Worm (Caenorhabditis elegans) whole organism, early embryonic: ENCODE measurements around the gene Y24D9A.7.
A peak's percentile ranks its signal among the peaks of the same experiment; 100 is the strongest.
"Not testable (repeated sequence)": the region's sequence is repeated elsewhere in the genome, so short reads cannot be mapped to it uniquely, and the experiment has no call there.

Source experiments
- ama-1 ChIP-seq: fragments of 150-350 bp; optimal IDR thresholded peaks from 2 replicates; lab custom pipeline; 2014
- hmg-4 ChIP-seq: fragments of 200-800 bp; sonication (Bioruptor generic); optimal IDR thresholded peaks from 2 replicates; lab custom pipeline; 2018; ENCODE audit warnings: mild to moderate bottlenecking, missing genetic modification characterization, missing compliant biosample characterization
- pes-1 ChIP-seq: fragments of 200-800 bp; sonication (Bioruptor generic); IDR thresholded peaks from 2 replicates; pipeline ENCODE4 v1.3.6; 2022; ENCODE audit warnings: missing genetic modification reagents, missing genetic modification characterization, missing compliant biosample characterization
- tbx-37 ChIP-seq: fragments of 200-800 bp; sonication (Bioruptor generic); conservative IDR thresholded peaks from 2 replicates; pipeline ENCODE4 v1.3.6; 2022; ENCODE audit warnings: missing genetic modification reagents, missing genetic modification characterization, missing compliant biosample characterization

DNA sequence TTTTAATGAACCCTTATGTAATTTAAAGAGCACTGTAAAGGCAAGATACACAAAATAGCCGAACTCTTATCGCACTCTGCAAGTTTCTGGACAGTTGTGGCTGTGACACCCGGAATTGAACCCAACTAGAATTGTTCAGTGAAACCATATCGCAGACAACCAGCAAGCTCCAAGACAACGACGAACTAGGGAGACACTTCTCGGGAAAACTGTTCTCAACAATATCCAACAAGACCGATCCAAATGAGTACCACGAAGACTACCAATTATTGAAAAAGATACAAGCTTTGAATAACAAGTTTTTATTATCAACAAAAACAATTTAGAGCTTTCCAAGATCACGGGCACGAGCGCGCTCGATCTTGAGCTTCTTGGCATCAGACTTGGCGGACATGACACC lies 16.1 kb downstream of the Y24D9A.7 start:
- peak; percentile 2 for TF ChIP-seq ama-1 (lab: Kevin White, UChicago)
- TF ChIP-seq tbx-37 (GFP tag; lab: Robert Waterston, UW); pes-1 (GFP tag; lab: Robert Waterston, UW); hmg-4: not testable (repeated sequence)
